Fruit fly (Drosophila melanogaster) whole organism: ENCODE data around the gene CG5412.

ENCODE experiments used
- CG8478 ChIP-seq: fragments of >200 bp; optimal IDR thresholded peaks from 2 replicates; lab custom pipeline; 2018; ENCODE audit warnings: inconsistent platforms
- Dll ChIP-seq: fragments of >200 bp; optimal IDR thresholded peaks from 2 replicates; lab custom pipeline; 2017
- EcR ChIP-seq, 2 experiments: fragments of >200 bp; optimal IDR thresholded peaks; 2 replicates each; lab custom pipeline; 2017; ENCODE audit warnings: missing biosample characterization in 2 of 2, missing genetic modification characterization in 2 of 2, missing genetic modification reagents in 2 of 2
- pan ChIP-seq: fragments of >200 bp; optimal IDR thresholded peaks from 2 replicates; lab custom pipeline; 2017
- psq ChIP-seq: fragments of >200 bp; optimal IDR thresholded peaks from 2 replicates; lab custom pipeline; 2017
- usp ChIP-seq: fragments of >200 bp; optimal IDR thresholded peaks from 2 replicates; lab custom pipeline; 2017; ENCODE audit warnings: missing biosample characterization, missing genetic modification characterization, mixed read lengths

The CG5412 gene

DNA sequence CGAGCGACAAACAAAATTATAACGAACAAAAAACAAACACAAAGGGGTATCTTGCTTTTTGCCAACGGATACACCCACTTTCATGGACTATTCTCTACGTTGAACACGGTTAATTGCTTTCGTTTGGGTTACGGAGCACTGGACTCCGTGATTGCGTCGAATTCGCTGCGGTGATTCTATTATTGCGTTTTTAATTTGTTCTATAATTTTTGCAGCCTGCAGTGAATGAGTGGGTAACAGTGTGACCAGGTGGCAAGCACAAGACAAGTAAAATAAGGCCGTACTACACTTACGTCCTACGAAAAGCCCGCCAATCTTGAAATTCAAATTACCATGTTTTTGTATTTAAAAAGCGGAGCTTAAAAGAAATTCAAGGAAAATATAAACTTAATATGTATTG, 8.7 kb downstream of the CG5412 start, which contains the start of gene CG16953:
CG16953 (minus strand) TSS at position 268 of the 400 bp plus-strand sequence.
- TF ChIP-seq CG8478 (lab: Kevin White, UChicago) (no peak), pan (lab: Kevin White, UChicago) (no peak), EcR (GFP tag; optimal IDR thresholded peaks at IDR 0.05; lab: Kevin White, UChicago) (no peak), psq (lab: Kevin White, UChicago) (no peak), Dll (lab: Kevin White, UChicago) (no peak), usp (no peak)

dm6 chr3R:20586409-20586808, 9.6 kb downstream of the CG5412 start:
- no peak for TF ChIP-seq pan (lab: Kevin White, UChicago)
- TF ChIP-seq Dll (lab: Kevin White, UChicago): no peak
- TF ChIP-seq psq (lab: Kevin White, UChicago): no peak
- TF ChIP-seq usp: no peak
- no peak for TF ChIP-seq EcR (GFP tag; optimal IDR thresholded peaks at IDR 0.05; lab: Kevin White, UChicago)
- no peak for TF ChIP-seq CG8478 (lab: Kevin White, UChicago)

DNA sequence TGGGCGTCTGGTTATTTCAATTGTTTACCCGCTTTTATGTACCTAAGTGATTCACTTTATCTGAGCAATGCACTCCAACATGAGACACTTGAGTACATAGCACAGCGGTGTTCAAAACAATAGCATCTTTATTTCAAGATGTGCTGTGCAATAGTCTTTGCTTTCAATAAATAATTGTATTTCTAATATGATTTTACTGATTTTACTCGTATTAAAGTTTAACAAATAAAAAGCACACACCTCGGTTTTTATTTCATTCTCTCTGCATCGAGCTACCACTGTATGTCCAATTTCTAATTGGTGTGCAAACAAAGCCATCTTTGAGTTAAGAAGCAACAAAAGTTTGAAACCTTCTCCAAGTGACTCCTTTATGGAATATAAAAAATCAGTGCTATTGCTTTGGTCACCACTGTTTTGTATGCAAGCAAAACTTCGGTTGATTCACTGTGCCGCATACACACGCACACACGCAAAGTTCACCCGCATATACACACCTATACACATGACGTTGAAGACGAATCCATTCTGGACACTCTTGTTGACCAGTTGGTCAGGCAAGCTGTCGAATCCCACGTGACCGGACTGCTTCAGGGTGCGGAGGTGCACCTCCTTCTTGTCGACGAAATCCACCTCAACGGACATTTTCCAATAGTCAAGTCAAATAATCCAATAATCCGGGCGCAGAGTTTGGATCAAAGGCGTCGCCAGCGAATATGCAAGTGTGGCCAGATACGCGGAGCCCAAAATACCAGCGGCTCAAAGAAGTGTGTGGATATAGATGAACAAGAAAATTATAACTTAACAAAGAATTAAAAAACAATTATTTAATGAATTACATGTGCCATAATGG, 11.0 kb downstream of the CG5412 start, which contains the start of gene Septin2:
Septin2 (minus strand) TSS at position 727 of the 850 bp plus-strand sequence.
- TF ChIP-seq psq (lab: Kevin White, UChicago): no peak
- no peak for TF ChIP-seq CG8478 (lab: Kevin White, UChicago)
- TF ChIP-seq EcR (GFP tag; optimal IDR thresholded peaks at IDR 0.05; lab: Kevin White, UChicago): no peak
- no peak for TF ChIP-seq Dll (lab: Kevin White, UChicago)
- TF ChIP-seq usp: no peak
- no peak for TF ChIP-seq pan (lab: Kevin White, UChicago)

dm6 chr3R:20588480-20588785, 11.6 kb downstream of the CG5412 start, which contains the start of gene Srp72:
TSS of gene Srp72 (plus strand) at chr3R:20588711.
- TF ChIP-seq pan (lab: Kevin White, UChicago) (no peak), Dll (lab: Kevin White, UChicago) (no peak), psq (lab: Kevin White, UChicago) (no peak), usp (no peak), CG8478 (lab: Kevin White, UChicago) (no peak), EcR (GFP tag; optimal IDR thresholded peaks at IDR 0.05; lab: Kevin White, UChicago) (no peak)

DNA sequence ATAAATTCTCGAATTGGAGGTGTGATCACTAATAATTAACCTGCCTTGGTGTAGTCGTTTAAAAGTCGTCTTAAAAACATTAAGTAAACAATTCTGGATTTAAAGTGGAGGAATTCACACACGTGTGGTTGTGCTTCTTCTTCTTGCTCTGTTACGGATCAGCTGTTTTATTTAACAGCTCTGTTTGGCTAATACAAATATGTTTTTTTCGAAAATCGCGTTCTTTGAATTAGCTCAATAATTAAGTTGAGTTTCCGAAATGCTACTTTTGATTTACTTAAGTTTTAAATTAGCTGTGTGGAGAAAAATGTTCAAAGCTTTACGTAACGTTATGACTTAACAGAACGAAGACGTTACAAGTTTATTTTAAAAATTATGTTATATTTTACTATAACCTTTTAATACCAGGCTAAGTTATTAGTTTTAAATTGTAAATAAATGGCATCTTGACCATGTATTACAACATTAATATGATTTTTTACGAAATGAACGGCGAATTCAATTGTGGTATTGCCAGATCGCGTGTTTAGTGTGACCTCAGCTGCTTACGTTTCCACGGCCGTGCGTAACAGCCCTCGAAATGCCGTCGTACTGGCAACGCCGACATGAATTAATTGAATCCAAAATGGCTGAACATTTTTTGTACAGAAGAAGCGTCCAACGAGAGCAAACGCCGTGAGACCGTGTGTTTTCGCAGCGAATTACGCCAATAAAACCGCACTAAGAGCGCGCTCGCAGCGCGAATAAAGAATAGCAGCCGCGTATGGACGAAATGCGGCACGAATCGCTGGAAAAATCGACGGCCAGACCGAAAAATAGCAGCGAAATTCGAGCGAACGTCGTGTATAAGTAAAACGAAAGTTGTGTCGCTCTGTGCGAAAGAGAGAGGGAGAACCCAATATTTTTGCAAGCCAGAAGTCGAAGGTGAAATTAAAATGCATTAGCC, 15.9 kb downstream of the CG5412 start, which contains the start of the genes Pus1 and bon:
Pus1 (minus strand) TSS at position 155 of the 946 bp plus-strand sequence.
bon (plus strand) TSS at position 623 of the 946 bp plus-strand sequence.
- TF ChIP-seq pan (lab: Kevin White, UChicago): no peak
- TF ChIP-seq CG8478 (lab: Kevin White, UChicago): no peak
- no peak for TF ChIP-seq usp
- TF ChIP-seq Dll (lab: Kevin White, UChicago): no peak
- TF ChIP-seq EcR (GFP tag; optimal IDR thresholded peaks at IDR 0.05; lab: Kevin White, UChicago): no peak
- no peak for TF ChIP-seq psq (lab: Kevin White, UChicago)

- TF ChIP-seq psq (lab: Kevin White, UChicago) (no peak), usp (no peak), EcR (GFP tag; optimal IDR thresholded peaks at IDR 0.05; lab: Kevin White, UChicago) (no peak), Dll (lab: Kevin White, UChicago) (no peak), CG8478 (lab: Kevin White, UChicago) (no peak), pan (lab: Kevin White, UChicago) (no peak)
Observed at dm6 chr3R:20593463-20593838, 16.6 kb downstream of the CG5412 start.

- no peak for TF ChIP-seq pan (lab: Kevin White, UChicago)
- no peak for TF ChIP-seq psq (lab: Kevin White, UChicago)
Observed at dm6 chr3R:20594194-20595144, 17.6 kb downstream of the CG5412 start.

DNA sequence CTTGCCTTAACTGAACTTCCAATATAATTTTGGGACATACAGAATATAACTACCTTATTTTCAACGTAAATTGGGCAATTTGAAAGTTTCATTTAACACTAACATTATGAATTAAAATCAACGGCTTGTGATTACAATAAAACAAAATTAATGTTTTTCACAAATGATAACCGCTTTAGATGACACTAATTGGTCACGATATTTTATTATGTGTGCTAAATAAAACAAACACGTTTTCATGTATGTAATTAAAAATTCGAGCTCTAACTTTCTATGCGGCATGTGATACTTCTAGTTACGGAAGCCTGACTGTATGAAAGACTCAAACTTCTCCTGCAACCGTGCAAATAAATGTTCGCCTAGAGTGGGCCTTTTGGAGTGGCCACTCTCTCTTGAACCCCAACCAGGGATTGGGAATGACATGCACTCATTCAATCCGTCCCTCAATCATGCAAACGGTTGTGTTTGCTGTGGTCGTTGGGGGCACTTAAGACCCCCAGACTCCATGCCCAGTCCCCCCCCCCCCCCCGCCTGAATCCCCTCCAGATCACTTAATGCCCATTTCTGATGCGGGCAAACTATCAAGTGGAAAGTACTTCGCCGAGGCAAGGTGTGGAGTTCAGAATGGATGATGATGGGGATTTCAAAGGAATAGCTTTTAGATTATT, 18.4 kb downstream of the CG5412 start:
- no peak for TF ChIP-seq usp
- TF ChIP-seq psq (lab: Kevin White, UChicago): no peak
- no peak for TF ChIP-seq Dll (lab: Kevin White, UChicago)
- no peak for TF ChIP-seq pan (lab: Kevin White, UChicago)

DNA sequence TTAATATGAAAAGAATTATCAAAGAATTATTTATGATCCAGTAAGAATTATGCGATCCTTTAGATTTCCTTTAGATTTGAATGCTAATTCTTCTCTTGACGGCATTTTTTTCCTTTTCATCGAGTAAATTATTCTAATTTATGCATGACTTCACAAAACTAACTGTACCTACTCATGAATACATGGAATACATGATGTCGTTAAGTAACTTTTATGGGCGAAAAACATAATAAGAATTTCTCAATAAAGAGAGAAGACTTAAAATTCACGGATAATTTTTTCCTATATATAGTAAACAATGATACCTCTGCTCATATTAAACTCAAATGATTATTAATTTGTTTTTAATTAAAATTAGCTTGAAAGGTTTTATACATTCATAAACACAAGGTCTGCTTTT, 19.0 kb downstream of the CG5412 start:
- no peak for TF ChIP-seq Dll (lab: Kevin White, UChicago)
- TF ChIP-seq psq (lab: Kevin White, UChicago): no peak
- TF ChIP-seq CG8478 (lab: Kevin White, UChicago): no peak
- no peak for TF ChIP-seq pan (lab: Kevin White, UChicago)
- TF ChIP-seq usp: no peak
- no peak for TF ChIP-seq EcR (GFP tag; optimal IDR thresholded peaks at IDR 0.05; lab: Kevin White, UChicago)
